Fruit fly (Drosophila melanogaster) whole organism, embryonic: ENCODE measurements around the gene CG31178.

Experiments used
- Antp ChIP-seq: fragments of 200-800 bp; sonication (Bioruptor generic); optimal IDR thresholded peaks from 3 replicates; lab custom pipeline; 2016; ENCODE audit warnings: missing biosample characterization, missing genetic modification characterization
- Atf6 ChIP-seq: fragments of 200-800 bp; sonication (Bioruptor generic); IDR thresholded peaks from 2 replicates; pipeline ENCODE4 v1.3.6; 2022; ENCODE audit warnings: missing biosample characterization, missing genetic modification characterization
- Blimp-1 ChIP-seq: fragments of 200-800 bp; sonication (Bioruptor generic); optimal IDR thresholded peaks from 3 replicates; lab custom pipeline; 2018; ENCODE audit warnings: missing biosample characterization, missing genetic modification characterization, mild to moderate bottlenecking, moderate library complexity, missing genetic modification reagents
- BtbVII ChIP-seq: fragments of 200-800 bp; sonication (Bioruptor generic); optimal IDR thresholded peaks from 3 replicates; lab custom pipeline; 2017; ENCODE audit warnings: missing biosample characterization, mild to moderate bottlenecking, missing genetic modification characterization
- CG10209 ChIP-seq: fragments of 200-800 bp; sonication (Bioruptor generic); optimal IDR thresholded peaks from 3 replicates; lab custom pipeline; 2017; ENCODE audit warnings: missing biosample characterization, mild to moderate bottlenecking, missing genetic modification characterization, missing genetic modification reagents
- CG12071 ChIP-seq: fragments of 200-800 bp; sonication (Bioruptor generic); optimal IDR thresholded peaks from 3 replicates; lab custom pipeline; 2018; ENCODE audit warnings: missing biosample characterization, mild to moderate bottlenecking, missing genetic modification characterization
- CG12104 ChIP-seq: fragments of 200-800 bp; sonication (Bioruptor generic); optimal IDR thresholded peaks from 3 replicates; lab custom pipeline; 2016; ENCODE audit warnings: missing biosample characterization, missing genetic modification characterization
- CG12391 ChIP-seq: fragments of 200-800 bp; sonication (Bioruptor generic); optimal IDR thresholded peaks from 3 replicates; lab custom pipeline; 2018; ENCODE audit warnings: missing biosample characterization, mild to moderate bottlenecking, missing genetic modification characterization, moderate library complexity
- CG14441 ChIP-seq: fragments of 200-800 bp; sonication (Bioruptor generic); IDR thresholded peaks from 2 replicates; pipeline ENCODE4 v1.3.6; 2022; ENCODE audit warnings: missing biosample characterization, missing genetic modification characterization
- CG14667 ChIP-seq: fragments of 200-800 bp; sonication (Bioruptor generic); IDR thresholded peaks from 2 replicates; pipeline ENCODE4 v1.3.6; 2022; ENCODE audit warnings: missing biosample characterization, missing genetic modification characterization
- CG15269 ChIP-seq: fragments of 200-800 bp; sonication (Bioruptor generic); optimal IDR thresholded peaks from 2 replicates; lab custom pipeline; 2018; ENCODE audit warnings: missing biosample characterization, mild to moderate bottlenecking, missing genetic modification characterization, moderate library complexity
- CG16863 ChIP-seq: fragments of 200-800 bp; sonication (Bioruptor generic); optimal IDR thresholded peaks from 3 replicates; lab custom pipeline; 2016; ENCODE audit warnings: missing biosample characterization, missing genetic modification characterization
- CG17186 ChIP-seq: fragments of 200-800 bp; sonication (Bioruptor generic); optimal IDR thresholded peaks from 3 replicates; lab custom pipeline; 2017; ENCODE audit warnings: missing biosample characterization, missing genetic modification reagents, missing genetic modification characterization
- CG18764 ChIP-seq: fragments of 200-800 bp; sonication (Bioruptor generic); optimal IDR thresholded peaks from 3 replicates; lab custom pipeline; 2016; ENCODE audit warnings: missing biosample characterization, missing genetic modification characterization
- CG3407 ChIP-seq: fragments of 200-800 bp; sonication (Bioruptor generic); optimal IDR thresholded peaks from 2 replicates; lab custom pipeline; 2018; ENCODE audit warnings: missing biosample characterization, mild to moderate bottlenecking, missing genetic modification characterization
- CG3847 ChIP-seq: fragments of 200-800 bp; sonication (Bioruptor generic); IDR thresholded peaks from 2 replicates; pipeline ENCODE4 v1.3.6; 2022; ENCODE audit warnings: missing biosample characterization, missing genetic modification characterization
- CG42726 ChIP-seq: fragments of 200-800 bp; sonication (Bioruptor generic); IDR thresholded peaks from 2 replicates; pipeline ENCODE4 v1.3.6; 2022; ENCODE audit warnings: missing biosample characterization, missing genetic modification characterization; ENCODE audit not compliant: partially characterized antibody
- CG7357 ChIP-seq: fragments of 200-800 bp; sonication (Bioruptor generic); IDR thresholded peaks from 3 replicates; pipeline ENCODE4 v1.3.6; 2022; ENCODE audit warnings: missing biosample characterization, missing genetic modification characterization
- CG7372 ChIP-seq: fragments of 200-800 bp; sonication (Bioruptor generic); IDR thresholded peaks from 2 replicates; pipeline ENCODE4 v1.3.6; 2022; ENCODE audit warnings: missing biosample characterization, missing genetic modification characterization
- CG9727 ChIP-seq: fragments of 200-800 bp; sonication (Bioruptor generic); optimal IDR thresholded peaks from 3 replicates; lab custom pipeline; 2017; ENCODE audit warnings: missing biosample characterization, mild to moderate bottlenecking, missing genetic modification characterization
- Doc3 ChIP-seq: fragments of 200-800 bp; sonication (Bioruptor generic); IDR thresholded peaks from 3 replicates; pipeline ENCODE4 v1.3.6; 2022; ENCODE audit warnings: missing biosample characterization, missing genetic modification characterization; ENCODE audit not compliant: partially characterized antibody
- GATAe ChIP-seq: fragments of 200-800 bp; sonication (Bioruptor generic); conservative IDR thresholded peaks from 2 replicates; pipeline ENCODE4 v1.3.6; 2022; ENCODE audit warnings: missing biosample characterization, missing genetic modification characterization
- Hr51 ChIP-seq, 2 experiments: fragments of 200-800 bp; sonication (Bioruptor generic); optimal IDR thresholded peaks; 2 replicates in 1 of 2; 3 replicates in 1 of 2; lab custom pipeline; 2016 to 2018; ENCODE audit warnings: missing biosample characterization in 2 of 2, missing genetic modification characterization in 2 of 2, mild to moderate bottlenecking in 1 of 2, moderate library complexity in 1 of 2
- Lhr ChIP-seq: fragments of 200-800 bp; sonication (Bioruptor generic); optimal IDR thresholded peaks from 3 replicates; lab custom pipeline; 2017; ENCODE audit warnings: mild to moderate bottlenecking, missing biosample characterization, missing genetic modification reagents, missing genetic modification characterization
- Lpt ChIP-seq: fragments of >200 bp; optimal IDR thresholded peaks from 2 replicates; lab custom pipeline; 2018; ENCODE audit warnings: missing biosample characterization, missing genetic modification characterization
- Oaz ChIP-seq: fragments of 200-800 bp; sonication (Bioruptor generic); IDR thresholded peaks from 2 replicates; pipeline ENCODE4 v1.3.6; 2022; ENCODE audit warnings: missing biosample characterization, missing genetic modification characterization
- Opbp ChIP-seq: fragments of 200-800 bp; sonication (Bioruptor generic); IDR thresholded peaks from 3 replicates; pipeline ENCODE4 v1.3.6; 2022; ENCODE audit warnings: missing biosample characterization, missing genetic modification characterization; ENCODE audit not compliant: partially characterized antibody
- Pdp1 ChIP-seq, 2 experiments: fragments of 200-800 bp; sonication (Bioruptor generic); optimal IDR thresholded peaks; 3 replicates each; lab custom pipeline; 2016; ENCODE audit warnings: missing biosample characterization in 2 of 2, missing genetic modification characterization in 2 of 2, mild to moderate bottlenecking in 1 of 2, moderate library complexity in 1 of 2
- Rx ChIP-seq: fragments of 200-800 bp; sonication (Bioruptor generic); IDR thresholded peaks from 2 replicates; pipeline ENCODE4 v1.3.6; 2022; ENCODE audit warnings: missing biosample characterization, missing genetic modification characterization
- Sox102F ChIP-seq: fragments of 200-800 bp; sonication (Bioruptor generic); optimal IDR thresholded peaks from 2 replicates; lab custom pipeline; 2018; ENCODE audit warnings: missing biosample characterization, mild to moderate bottlenecking, missing genetic modification characterization, moderate library complexity
- Taf1 ChIP-seq: fragments of 200-800 bp; sonication (Bioruptor generic); IDR thresholded peaks from 2 replicates; pipeline ENCODE4 v1.3.6; 2022; ENCODE audit warnings: missing biosample characterization, missing genetic modification characterization
- btn ChIP-seq: fragments of 200-800 bp; sonication (Bioruptor generic); optimal IDR thresholded peaks from 2 replicates; lab custom pipeline; 2016; ENCODE audit warnings: missing biosample characterization, missing genetic modification characterization
- cas ChIP-seq: fragments of 200-800 bp; sonication (Bioruptor generic); IDR thresholded peaks from 2 replicates; pipeline ENCODE4 v1.3.6; 2022; ENCODE audit warnings: missing biosample characterization, missing genetic modification characterization
- danr ChIP-seq: fragments of 200-800 bp; sonication (Bioruptor generic); IDR thresholded peaks from 2 replicates; pipeline ENCODE4 v1.3.6; 2022; ENCODE audit warnings: missing biosample characterization, missing genetic modification characterization
- dmrt11E ChIP-seq: fragments of 200-800 bp; sonication (Bioruptor generic); optimal IDR thresholded peaks from 3 replicates; lab custom pipeline; 2018; ENCODE audit warnings: missing biosample characterization, mild to moderate bottlenecking, missing genetic modification characterization, moderate library complexity
- dysf ChIP-seq: fragments of 200-800 bp; sonication (Bioruptor generic); IDR thresholded peaks from 3 replicates; pipeline ENCODE4 v1.3.6; 2022; ENCODE audit warnings: missing biosample characterization, missing genetic modification characterization
- esg ChIP-seq: fragments of 200-800 bp; sonication (Bioruptor generic); conservative IDR thresholded peaks from 2 replicates; pipeline ENCODE4 v1.3.6; 2022; ENCODE audit warnings: missing biosample characterization, missing genetic modification characterization
- onecut ChIP-seq: fragments of 200-800 bp; sonication (Bioruptor generic); IDR thresholded peaks from 2 replicates; pipeline ENCODE4 v1.3.6; 2022; ENCODE audit warnings: missing biosample characterization, missing genetic modification characterization
- org-1 ChIP-seq: fragments of 200-800 bp; sonication (Bioruptor generic); optimal IDR thresholded peaks from 2 replicates; lab custom pipeline; 2017; ENCODE audit warnings: missing biosample characterization, missing genetic modification characterization
- p53 ChIP-seq: fragments of 200-800 bp; sonication (Bioruptor generic); optimal IDR thresholded peaks from 2 replicates; lab custom pipeline; 2016; ENCODE audit warnings: missing biosample characterization, missing genetic modification characterization
- pfk ChIP-seq: fragments of 200-800 bp; sonication (Bioruptor generic); optimal IDR thresholded peaks from 2 replicates; lab custom pipeline; 2018; ENCODE audit warnings: missing biosample characterization, mild to moderate bottlenecking, missing genetic modification characterization, moderate library complexity
- pho ChIP-seq: fragments of 200-800 bp; sonication (Bioruptor generic); optimal IDR thresholded peaks from 2 replicates; lab custom pipeline; 2016; ENCODE audit warnings: missing biosample characterization, missing genetic modification characterization
- pnt ChIP-seq: fragments of 200-800 bp; sonication (Bioruptor generic); optimal IDR thresholded peaks from 3 replicates; lab custom pipeline; 2016; ENCODE audit warnings: missing biosample characterization, missing genetic modification characterization
- seq ChIP-seq: fragments of 200-800 bp; sonication (Bioruptor generic); IDR thresholded peaks from 2 replicates; pipeline ENCODE4 v1.3.6; 2022; ENCODE audit warnings: missing biosample characterization, missing genetic modification characterization
- sug ChIP-seq: fragments of 200-800 bp; optimal IDR thresholded peaks from 2 replicates; lab custom pipeline; 2019; ENCODE audit warnings: missing biosample characterization, mild to moderate bottlenecking, missing genetic modification characterization, moderate library complexity
- tx ChIP-seq: fragments of 200-800 bp; sonication (Bioruptor generic); optimal IDR thresholded peaks from 2 replicates; lab custom pipeline; 2016; ENCODE audit warnings: missing biosample characterization, missing genetic modification characterization
- unc-4 ChIP-seq: fragments of 200-800 bp; sonication (Bioruptor generic); IDR thresholded peaks from 2 replicates; pipeline ENCODE4 v1.3.6; 2022; ENCODE audit warnings: missing biosample characterization, missing genetic modification characterization; ENCODE audit not compliant: partially characterized antibody
- wek ChIP-seq: fragments of 200-800 bp; sonication (Bioruptor generic); optimal IDR thresholded peaks from 3 replicates; lab custom pipeline; 2018; ENCODE audit warnings: missing biosample characterization, mild to moderate bottlenecking, missing genetic modification characterization, moderate library complexity
- zen2 ChIP-seq: fragments of 200-800 bp; sonication (Bioruptor generic); IDR thresholded peaks from 3 replicates; pipeline ENCODE4 v1.3.6; 2022; ENCODE audit warnings: missing biosample characterization, missing genetic modification characterization; ENCODE audit not compliant: partially characterized antibody

CG31178 gene

DNA sequence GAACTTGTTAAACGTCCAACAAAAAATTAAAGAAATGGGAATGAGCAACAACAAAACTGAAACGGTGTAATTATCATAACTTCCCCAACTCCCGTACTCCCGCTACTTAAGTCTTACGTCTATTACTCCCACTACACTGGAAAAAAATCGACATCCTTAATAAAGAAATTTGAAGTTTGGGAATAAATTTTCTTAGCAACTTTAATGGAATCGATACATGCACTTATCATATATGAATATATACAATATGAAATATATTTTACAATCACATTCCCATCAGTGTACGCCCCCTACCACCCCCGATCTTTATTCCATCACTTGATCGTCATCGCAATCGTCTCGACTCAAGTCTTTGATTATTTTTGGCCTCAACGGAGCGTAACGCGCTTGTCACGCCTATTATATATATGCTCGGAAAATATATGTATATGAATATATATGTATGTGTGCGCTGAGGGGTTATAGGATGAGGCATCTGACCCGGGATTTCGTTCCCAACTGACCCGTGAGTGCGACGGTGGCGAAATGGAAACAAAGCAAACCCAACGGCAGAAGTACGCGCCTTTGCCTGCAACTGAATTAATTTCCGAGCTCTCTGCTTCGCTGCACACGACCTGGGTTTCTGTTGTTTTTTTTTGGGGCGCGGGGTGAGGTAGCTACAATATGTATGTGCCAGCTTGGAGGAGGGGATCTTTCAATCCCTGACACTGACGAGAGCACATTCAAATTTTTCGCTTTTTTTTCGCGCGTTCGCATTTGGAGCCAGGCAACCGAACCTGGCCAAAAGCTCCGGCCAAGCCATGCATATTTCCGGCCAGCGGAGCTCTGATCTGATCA is 39.1 kb upstream of the CG31178 start (continued):
- TF ChIP-seq Rx (0 out of 2 replicates have a peak, but pooled peaks have one; percentile 16), CG12071 (GFP tag; lab: Kevin White, UChicago) (no peak), CG18764 (GFP tag; lab: Kevin White, UChicago) (no peak), Lhr (no peak), dmrt11E (tag; lab: Kevin White, UChicago) (peak; percentile 83), dysf (0 out of 3 replicates have a peak, but pooled peaks have one; percentile 40), Blimp-1 (GFP tag; lab: Kevin White, UChicago) (peak; percentile 27), esg (no peak), pho (GFP tag; lab: Kevin White, UChicago) (no peak), CG12104 (GFP tag; lab: Kevin White, UChicago) (no peak), GATAe (GFP tag; lab: Robert Waterston, UW) (no peak), CG3847 (no peak), onecut (GFP tag; lab: Robert Waterston, UW) (0 out of 2 replicates have a peak, but pooled peaks have one; percentile 4), Taf1 (GFP tag; lab: Robert Waterston, UW) (no peak), btn (no peak), CG14667 (no peak), Atf6 (no peak), Pdp1 (GFP tag; optimal IDR thresholded peaks at IDR 0.05; lab: Kevin White, UChicago) (peak in 1 of 2 experiments; percentile 14), wek (GFP tag; lab: Kevin White, UChicago) (no peak), CG7357 (0 out of 3 replicates have a peak, but pooled peaks have one; percentile 8), zen2 (GFP tag; lab: Robert Waterston, UW) (no peak), CG15269 (tag; lab: Kevin White, UChicago) (peak; percentile 21), CG9727 (GFP tag; lab: Kevin White, UChicago) (peak; percentile 36), CG12391 (tag; lab: Kevin White, UChicago) (peak; percentile 66), pnt (no peak), Opbp (no peak), Antp (GFP tag; lab: Kevin White, UChicago) (no peak), CG7372 (GFP tag; lab: Robert Waterston, UW) (no peak), danr (GFP tag; lab: Robert Waterston, UW) (no peak), CG16863 (GFP tag; lab: Kevin White, UChicago) (no peak), seq (GFP tag; lab: Robert Waterston, UW) (no peak), CG3407 (GFP tag; lab: Kevin White, UChicago) (peak; percentile 39), p53 (GFP tag; lab: Kevin White, UChicago) (no peak), Sox102F (peak; percentile 63), Hr51 (GFP tag; optimal IDR thresholded peaks at IDR 0.05; lab: Kevin White, UChicago) (peak in 1 of 2 experiments; percentile 42), org-1 (peak; percentile 28), CG17186 (GFP tag; lab: Kevin White, UChicago) (no peak), tx (no peak), sug (tag; lab: Kevin White, UChicago) (no peak), pfk (no peak), cas (GFP tag; lab: Robert Waterston, UW) (no peak), CG42726 (GFP tag; lab: Robert Waterston, UW) (no peak), unc-4 (GFP tag; lab: Robert Waterston, UW) (no peak), CG10209 (peak; percentile 44), CG14441 (GFP tag; lab: Robert Waterston, UW) (no peak), BtbVII (no peak), Oaz (GFP tag; lab: Robert Waterston, UW) (no peak), Lpt (GFP tag; lab: Kevin White, UChicago) (no peak), Doc3 (GFP tag; lab: Robert Waterston, UW) (no peak)
